Fruit fly (Drosophila melanogaster): ENCODE data around the gene CycG.

Gene CycG

dm6 chr3R:31571885-31572292 lies 40.6 kb downstream of the CycG start, which contains the start of gene gammaCOP:
gammaCOP (plus strand) TSS chr3R:31572143.
- TF ChIP-seq Ets21C (GFP tag; optimal IDR thresholded peaks at IDR 0.05) (no peak), dsx (GFP tag; optimal IDR thresholded peaks at IDR 0.05; ENCODE audit: poor library complexity, severe bottlenecking) (no peak), Eip93F (GFP tag; optimal IDR thresholded peaks at IDR 0.05) (no peak), CG15336 (GFP tag; IDR thresholded peaks at IDR 0.05) (no peak), Blimp-1 (GFP tag; optimal IDR thresholded peaks at IDR 0.05) (no peak), Met (GFP tag; optimal IDR thresholded peaks at IDR 0.05) (no peak), CG3919 (GFP tag; optimal IDR thresholded peaks at IDR 0.05) (no peak), topi (GFP tag; optimal IDR thresholded peaks at IDR 0.05) (no peak), Hr39 (GFP tag; optimal IDR thresholded peaks at IDR 0.05) (no peak), ss (GFP tag; optimal IDR thresholded peaks at IDR 0.05) (no peak), CG31627 (GFP tag; optimal IDR thresholded peaks at IDR 0.05) (no peak), Eip78C (GFP tag) (no peak), CG6808 (GFP tag; optimal IDR thresholded peaks at IDR 0.05) (no peak), fd85E (GFP tag; optimal IDR thresholded peaks at IDR 0.05) (no peak), svp (GFP tag) (no peak), CG11902 (GFP tag; optimal IDR thresholded peaks at IDR 0.05) (no peak), CG4318 (GFP tag; optimal IDR thresholded peaks at IDR 0.05) (no peak)

dm6 chr3R:31566738-31567137 lies 45.7 kb downstream of the CycG start:
- TF ChIP-seq OdsH (GFP tag; optimal IDR thresholded peaks at IDR 0.05) (peak; percentile 49), CG32006 (GFP tag; optimal IDR thresholded peaks at IDR 0.05) (peak; percentile 83), lz (GFP tag; optimal IDR thresholded peaks at IDR 0.05) (peak; percentile 13), Hr39 (GFP tag; optimal IDR thresholded peaks at IDR 0.05) (no peak), net (GFP tag; optimal IDR thresholded peaks at IDR 0.05) (peak; percentile 51), CG34406 (GFP tag; optimal IDR thresholded peaks at IDR 0.05) (peak; percentile 20), vri (GFP tag; optimal IDR thresholded peaks at IDR 0.05) (no peak), CG6854 (GFP tag; optimal IDR thresholded peaks at IDR 0.05) (no peak), CG16779 (tag; optimal IDR thresholded peaks at IDR 0.05) (peak; percentile 62), CG8119 (GFP tag; IDR thresholded peaks at IDR 0.05) (peak; percentile 83), eg (GFP tag; IDR thresholded peaks at IDR 0.05) (peak; percentile 73), CG3032 (tag; optimal IDR thresholded peaks at IDR 0.05) (peak; percentile 82), CG31627 (GFP tag; optimal IDR thresholded peaks at IDR 0.05) (no peak), Eip78C (GFP tag) (peak; percentile 92), CG11294 (GFP tag; IDR thresholded peaks at IDR 0.05) (peak; percentile 41; the same call in 1 of the 2 replicates), CG11762 (GFP tag; optimal IDR thresholded peaks at IDR 0.05; ENCODE audit: insufficient read depth) (peak; percentile 41), CG10631 (GFP tag; optimal IDR thresholded peaks at IDR 0.05) (peak; percentile 85), fd59A (GFP tag; optimal IDR thresholded peaks at IDR 0.05) (peak; percentile 75), CG11902 (GFP tag; optimal IDR thresholded peaks at IDR 0.05) (no peak), esn (GFP tag; optimal IDR thresholded peaks at IDR 0.05) (no peak), Hr38 (GFP tag; optimal IDR thresholded peaks at IDR 0.05) (no peak), CG8319 (GFP tag; optimal IDR thresholded peaks at IDR 0.05) (no peak), Eip93F (GFP tag; optimal IDR thresholded peaks at IDR 0.05) (no peak), Sox15 (GFP tag; optimal IDR thresholded peaks at IDR 0.05) (no peak), svp (GFP tag) (no peak), topi (GFP tag; optimal IDR thresholded peaks at IDR 0.05) (peak; percentile 24), Sox14 (GFP tag; optimal IDR thresholded peaks at IDR 0.05) (peak; percentile 68), fd85E (GFP tag; optimal IDR thresholded peaks at IDR 0.05) (no peak), pdm3 (GFP tag; optimal IDR thresholded peaks at IDR 0.05) (peak; percentile 66), Ets21C (GFP tag; optimal IDR thresholded peaks at IDR 0.05) (no peak), Smox (GFP tag; optimal IDR thresholded peaks at IDR 0.05) (no peak), salr (GFP tag; optimal IDR thresholded peaks at IDR 0.05) (peak; percentile 48 to 64), achi (GFP tag; optimal IDR thresholded peaks at IDR 0.05) (peak; percentile 69), CG6792 (GFP tag; optimal IDR thresholded peaks at IDR 0.05) (peak; percentile 52), Blimp-1 (GFP tag; optimal IDR thresholded peaks at IDR 0.05) (no peak), CG4318 (GFP tag; optimal IDR thresholded peaks at IDR 0.05) (peak; percentile 62), Met (GFP tag; optimal IDR thresholded peaks at IDR 0.05) (no peak), Eip75B (GFP tag; optimal IDR thresholded peaks at IDR 0.05) (peak; percentile 80), acj6 (GFP tag; optimal IDR thresholded peaks at IDR 0.05) (peak; percentile 53), Lpt (GFP tag; optimal IDR thresholded peaks at IDR 0.05) (peak; percentile 26), CG15336 (GFP tag; IDR thresholded peaks at IDR 0.05) (peak; percentile 83), CG6276 (GFP tag; optimal IDR thresholded peaks at IDR 0.05) (peak; percentile 62), spab (GFP tag; optimal IDR thresholded peaks at IDR 0.05) (peak; percentile 72), CG3919 (GFP tag; optimal IDR thresholded peaks at IDR 0.05) (peak; percentile 63), CG9139 (GFP tag; optimal IDR thresholded peaks at IDR 0.05) (peak; percentile 55)
